Worm (Caenorhabditis elegans) whole organism, L4 larva: ENCODE measurements around the gene K01D12.15.
A peak's percentile ranks its signal among the peaks of the same experiment; 100 is the strongest.

Source experiments
- R02D3.7 ChIP-seq: fragments of 150-350 bp; sonication (generic microtip); optimal IDR thresholded peaks from 3 replicates; lab custom pipeline; 2014; ENCODE audit warnings: missing biosample characterization, missing genetic modification characterization
- T20F7.1 ChIP-seq: fragments of 200-800 bp; sonication (Bioruptor generic); optimal IDR thresholded peaks from 2 replicates; lab custom pipeline; 2018; ENCODE audit warnings: mild to moderate bottlenecking, missing genetic modification characterization, missing compliant biosample characterization
- ZK546.5 ChIP-seq, 2 experiments: sonication (generic microtip); optimal IDR thresholded peaks; 2 replicates each; lab custom pipeline; 2017; ENCODE audit warnings: missing biosample characterization in 2 of 2, missing genetic modification characterization in 2 of 2
- attf-4 ChIP-seq: sonication (generic microtip); optimal IDR thresholded peaks from 3 replicates; lab custom pipeline; 2017; ENCODE audit warnings: missing biosample characterization, missing genetic modification characterization
- ceh-32 ChIP-seq: sonication (generic microtip); optimal IDR thresholded peaks from 2 replicates; lab custom pipeline; 2016; ENCODE audit warnings: mild to moderate bottlenecking, missing genetic modification characterization, missing compliant biosample characterization; ENCODE audit not compliant: poor library complexity
- cey-2 ChIP-seq: sonication (generic microtip); optimal IDR thresholded peaks from 3 replicates; lab custom pipeline; 2017; ENCODE audit warnings: missing genetic modification characterization, mild to moderate bottlenecking, missing compliant biosample characterization, antibody characterized with exemption, borderline replicate concordance; ENCODE audit not compliant: insufficient read depth
- ctbp-1 ChIP-seq: fragments of 200-800 bp; sonication (Bioruptor generic); IDR thresholded peaks from 2 replicates; pipeline ENCODE4 v1.3.6; 2022; ENCODE audit warnings: missing genetic modification reagents, missing genetic modification characterization, missing compliant biosample characterization
- daf-16 ChIP-seq, 3 experiments: sonication (generic microtip); optimal IDR thresholded peaks; 2 replicates each; lab custom pipeline; 2016 to 2017; ENCODE audit warnings: missing genetic modification characterization in 3 of 3, missing genetic modification reagents in 3 of 3, mild to moderate bottlenecking in 2 of 3, missing compliant biosample characterization in 2 of 3, missing biosample characterization in 1 of 3, moderate library complexity in 1 of 3
- daf-19 ChIP-seq: fragments of 200-800 bp; sonication (Bioruptor generic); conservative IDR thresholded peaks from 2 replicates; pipeline ENCODE4 v1.3.6; 2022; ENCODE audit warnings: missing genetic modification characterization, missing compliant biosample characterization
- dmd-6 ChIP-seq: fragments of 200-800 bp; sonication (Bioruptor generic); IDR thresholded peaks from 2 replicates; pipeline ENCODE4 v1.3.6; 2022; ENCODE audit warnings: missing genetic modification reagents, missing genetic modification characterization, missing compliant biosample characterization
- dpl-1 ChIP-seq: fragments of 150-350 bp; optimal IDR thresholded peaks from 2 replicates; lab custom pipeline; 2014; ENCODE audit warnings: missing biosample characterization, missing genetic modification reagents, missing genetic modification characterization
- duxl-1 ChIP-seq: sonication (generic microtip); optimal IDR thresholded peaks from 2 replicates; lab custom pipeline; 2016; ENCODE audit warnings: mild to moderate bottlenecking, missing genetic modification characterization, moderate library complexity, missing compliant biosample characterization; ENCODE audit not compliant: poor library complexity
- dve-1 ChIP-seq: sonication (generic microtip); optimal IDR thresholded peaks from 2 replicates; lab custom pipeline; 2017; ENCODE audit warnings: antibody characterized with exemption, mild to moderate bottlenecking, missing genetic modification characterization, missing compliant biosample characterization; ENCODE audit not compliant: insufficient read depth
- egl-27 ChIP-seq: sonication (generic microtip); optimal IDR thresholded peaks from 3 replicates; lab custom pipeline; 2017; ENCODE audit warnings: missing biosample characterization, missing genetic modification reagents, missing genetic modification characterization
- fos-1 ChIP-seq: fragments of 150-350 bp; optimal IDR thresholded peaks from 2 replicates; lab custom pipeline; 2014; ENCODE audit warnings: missing biosample characterization, missing genetic modification characterization
- lim-7 ChIP-seq: fragments of 200-800 bp; sonication (Bioruptor generic); IDR thresholded peaks from 2 replicates; pipeline ENCODE4 v1.3.6; 2022; ENCODE audit warnings: missing genetic modification characterization, missing compliant biosample characterization
- lin-13 ChIP-seq: fragments of 150-350 bp; optimal IDR thresholded peaks from 2 replicates; lab custom pipeline; 2014; ENCODE audit warnings: missing biosample characterization, missing genetic modification reagents, missing genetic modification characterization
- lin-15B ChIP-seq: fragments of 150-350 bp; sonication (generic microtip); optimal IDR thresholded peaks from 3 replicates; lab custom pipeline; 2014; ENCODE audit warnings: missing biosample characterization, missing genetic modification characterization
- lin-29 ChIP-seq: fragments of 200-800 bp; sonication (Bioruptor generic); IDR thresholded peaks from 2 replicates; pipeline ENCODE4 v1.3.6; 2022; ENCODE audit warnings: missing genetic modification reagents, missing genetic modification characterization, missing compliant biosample characterization
- lsy-2 ChIP-seq, 2 experiments: fragments of 150-350 bp in 1 of 2; sonication (generic microtip) in 1 of 2; optimal IDR thresholded peaks; 2 replicates each; lab custom pipeline; 2014 to 2017; ENCODE audit warnings: missing biosample characterization in 2 of 2, missing genetic modification characterization in 2 of 2
- mep-1 ChIP-seq: fragments of 150-350 bp; sonication (generic microtip); optimal IDR thresholded peaks from 3 replicates; lab custom pipeline; 2014; ENCODE audit warnings: missing biosample characterization, missing genetic modification characterization
- mxl-2 ChIP-seq: fragments of 200-800 bp; sonication (Bioruptor generic); conservative IDR thresholded peaks from 2 replicates; pipeline ENCODE4 v1.3.6; 2022; ENCODE audit warnings: missing genetic modification reagents, missing genetic modification characterization, missing compliant biosample characterization
- nhr-11 ChIP-seq: fragments of 150-350 bp; optimal IDR thresholded peaks from 2 replicates; lab custom pipeline; 2014; ENCODE audit warnings: missing biosample characterization, missing genetic modification characterization
- nhr-28 ChIP-seq: fragments of 150-350 bp; optimal IDR thresholded peaks from 2 replicates; lab custom pipeline; 2014; ENCODE audit warnings: missing biosample characterization, missing genetic modification characterization
- nhr-41 ChIP-seq: fragments of 200-800 bp; sonication (Bioruptor generic); IDR thresholded peaks from 2 replicates; pipeline ENCODE4 v1.3.6; 2022; ENCODE audit warnings: missing genetic modification reagents, missing genetic modification characterization, missing compliant biosample characterization
- nhr-6 ChIP-seq: fragments of 150-350 bp; optimal IDR thresholded peaks from 2 replicates; lab custom pipeline; 2014; ENCODE audit warnings: missing biosample characterization, missing genetic modification characterization
- nhr-76 ChIP-seq: fragments of 150-350 bp; optimal IDR thresholded peaks from 2 replicates; lab custom pipeline; 2014; ENCODE audit warnings: missing biosample characterization, missing genetic modification characterization
- nhr-77 ChIP-seq: fragments of 150-350 bp; optimal IDR thresholded peaks from 2 replicates; lab custom pipeline; 2014; ENCODE audit warnings: missing biosample characterization, missing genetic modification characterization
- pha-4 ChIP-seq, 2 experiments: fragments of 150-350 bp in 1 of 2; fragments of 200-800 bp in 1 of 2; sonication (Bioruptor generic) in 1 of 2; IDR thresholded peaks in 1 of 2; optimal IDR thresholded peaks in 1 of 2; 2 replicates each; pipeline versions ENCODE4 v1.3.6 to Lab custom; 2014 to 2022; ENCODE audit warnings: missing genetic modification characterization in 2 of 2, missing genetic modification reagents in 2 of 2, missing biosample characterization in 1 of 2, missing compliant biosample characterization in 1 of 2
- php-3 ChIP-seq: fragments of 200-800 bp; sonication (Bioruptor generic); IDR thresholded peaks from 2 replicates; pipeline ENCODE4 v1.3.6; 2022; ENCODE audit warnings: missing genetic modification reagents, missing genetic modification characterization, missing compliant biosample characterization
- pqm-1 ChIP-seq: sonication (generic microtip); optimal IDR thresholded peaks from 2 replicates; lab custom pipeline; 2017; ENCODE audit warnings: missing biosample characterization, missing genetic modification characterization
- rbr-2 ChIP-seq: sonication (generic microtip); optimal IDR thresholded peaks from 2 replicates; lab custom pipeline; 2016; ENCODE audit warnings: missing genotype, missing genetic modification characterization, missing compliant biosample characterization
- spr-3 ChIP-seq: fragments of 200-800 bp; sonication (Bioruptor generic); optimal IDR thresholded peaks from 2 replicates; lab custom pipeline; 2018; ENCODE audit warnings: mild to moderate bottlenecking, missing genetic modification characterization, missing compliant biosample characterization
- tag-97 ChIP-seq: fragments of 200-800 bp; sonication (Bioruptor generic); IDR thresholded peaks from 2 replicates; pipeline ENCODE4 v1.3.6; 2022; ENCODE audit warnings: missing genetic modification characterization, missing compliant biosample characterization
- tra-1 ChIP-seq: fragments of 200-800 bp; sonication (Bioruptor generic); IDR thresholded peaks from 2 replicates; pipeline ENCODE4 v1.3.6; 2022; ENCODE audit warnings: missing genetic modification reagents, missing genetic modification characterization, missing compliant biosample characterization
- unc-39 ChIP-seq: sonication (generic microtip); optimal IDR thresholded peaks from 2 replicates; lab custom pipeline; 2017; ENCODE audit warnings: missing biosample characterization, missing genetic modification characterization
- zag-1 ChIP-seq: fragments of 150-350 bp; optimal IDR thresholded peaks from 2 replicates; lab custom pipeline; 2014; ENCODE audit warnings: missing biosample characterization, missing genetic modification characterization
- zfp-2 ChIP-seq: sonication (generic microtip); optimal IDR thresholded peaks from 2 replicates; lab custom pipeline; 2016; ENCODE audit warnings: mild to moderate bottlenecking, missing genetic modification characterization, missing compliant biosample characterization
- zip-11 ChIP-seq: fragments of 200-800 bp; sonication (Bioruptor generic); IDR thresholded peaks from 2 replicates; pipeline ENCODE4 v1.3.6; 2022; ENCODE audit warnings: missing genetic modification characterization, missing compliant biosample characterization
- ztf-7 ChIP-seq: fragments of 150-350 bp; optimal IDR thresholded peaks from 2 replicates; lab custom pipeline; 2014; ENCODE audit warnings: missing biosample characterization, missing genetic modification characterization

The K01D12.15 gene

DNA sequence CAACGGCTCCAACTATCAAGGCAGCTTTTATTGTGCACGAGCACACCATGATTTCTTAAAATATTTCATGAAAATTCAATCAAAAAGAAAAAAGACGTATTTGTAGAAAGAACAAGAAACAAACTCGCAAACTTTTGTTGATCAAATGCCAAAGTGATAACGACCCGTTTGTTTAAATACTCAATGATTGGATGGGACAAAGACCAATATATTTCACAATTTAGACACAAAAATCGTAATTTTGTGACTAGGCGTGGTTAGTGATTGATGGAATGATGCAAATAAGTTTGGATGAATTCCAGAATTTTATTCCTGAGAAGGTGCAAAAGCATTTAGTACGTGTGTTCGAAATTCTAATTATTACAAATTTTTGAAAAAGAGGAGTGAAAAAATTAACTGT, 29.4 kb downstream of the K01D12.15 start, which contains the start of gene cdr-2:
Gene cdr-2 (minus strand): TSS at position 54 of the 400 bp plus-strand sequence.
- no peak for TF ChIP-seq unc-39
- TF ChIP-seq cey-2 (tag; lab: Kevin White, UChicago) = no peak
- peak; percentile 61 for TF ChIP-seq pqm-1
- no peak for TF ChIP-seq fos-1 (tag; lab: Kevin White, UChicago)
- no peak for TF ChIP-seq lin-15B (tag; lab: Kevin White, UChicago)
- TF ChIP-seq lin-13 (GFP tag; lab: Kevin White, UChicago) = no peak
- no peak for TF ChIP-seq lin-29 (GFP tag; lab: Robert Waterston, UW)
- no peak for TF ChIP-seq daf-19 (GFP tag; lab: Robert Waterston, UW)
- no peak for TF ChIP-seq zfp-2 (tag; lab: Kevin White, UChicago)
- no peak for TF ChIP-seq php-3 (GFP tag; lab: Robert Waterston, UW)
- TF ChIP-seq lsy-2 (tag; optimal IDR thresholded peaks at IDR 0.05; lab: Kevin White, UChicago) = no peak
- peak; percentile 70 for TF ChIP-seq nhr-28 (tag; lab: Kevin White, UChicago)
- TF ChIP-seq dve-1 = peak; percentile 47
- no peak for TF ChIP-seq mep-1 (tag; lab: Kevin White, UChicago)
- no peak for TF ChIP-seq T20F7.1 (GFP tag; lab: Kevin White, UChicago)
- TF ChIP-seq nhr-6 (tag; lab: Kevin White, UChicago) = no peak
- no peak for TF ChIP-seq pha-4 (GFP tag; IDR thresholded peaks at IDR 0.05; lab: Robert Waterston, UW)
- no peak for TF ChIP-seq pha-4 (tag; optimal IDR thresholded peaks at IDR 0.05; lab: Kevin White, UChicago)
- TF ChIP-seq egl-27 = no peak
- TF ChIP-seq nhr-76 (tag; lab: Kevin White, UChicago) = no peak
- TF ChIP-seq spr-3 (GFP tag; lab: Kevin White, UChicago) = no peak
- TF ChIP-seq R02D3.7 (tag; lab: Kevin White, UChicago) = no peak
- no peak for TF ChIP-seq zag-1 (tag; lab: Kevin White, UChicago)
- no peak for TF ChIP-seq zip-11
- TF ChIP-seq tag-97 (GFP tag; lab: Robert Waterston, UW) = no peak
- no peak for TF ChIP-seq dpl-1 (GFP tag; lab: Kevin White, UChicago)
- TF ChIP-seq dmd-6 (GFP tag; lab: Robert Waterston, UW) = peak; percentile 77
- TF ChIP-seq attf-4 (tag; lab: Kevin White, UChicago) = no peak
- TF ChIP-seq tra-1 (GFP tag; lab: Robert Waterston, UW) = no peak
- TF ChIP-seq rbr-2 = no peak
- peak; percentile 23 for TF ChIP-seq nhr-77 (tag; lab: Kevin White, UChicago)
- no peak for TF ChIP-seq mxl-2
- TF ChIP-seq ctbp-1 = no peak
- no peak for TF ChIP-seq nhr-11 (tag; lab: Kevin White, UChicago)
- TF ChIP-seq ZK546.5 (tag; optimal IDR thresholded peaks at IDR 0.05; lab: Kevin White, UChicago) = no peak
- TF ChIP-seq ztf-7 (tag; lab: Kevin White, UChicago) = no peak
- no peak for TF ChIP-seq daf-16 (GFP tag; optimal IDR thresholded peaks at IDR 0.05; lab: Kevin White, UChicago)
- TF ChIP-seq daf-16 (tag; optimal IDR thresholded peaks at IDR 0.05; lab: Kevin White, UChicago) = peak; percentile 63
- TF ChIP-seq nhr-41 (GFP tag; lab: Robert Waterston, UW) = no peak
- TF ChIP-seq lim-7 (GFP tag; lab: Robert Waterston, UW) = no peak

DNA sequence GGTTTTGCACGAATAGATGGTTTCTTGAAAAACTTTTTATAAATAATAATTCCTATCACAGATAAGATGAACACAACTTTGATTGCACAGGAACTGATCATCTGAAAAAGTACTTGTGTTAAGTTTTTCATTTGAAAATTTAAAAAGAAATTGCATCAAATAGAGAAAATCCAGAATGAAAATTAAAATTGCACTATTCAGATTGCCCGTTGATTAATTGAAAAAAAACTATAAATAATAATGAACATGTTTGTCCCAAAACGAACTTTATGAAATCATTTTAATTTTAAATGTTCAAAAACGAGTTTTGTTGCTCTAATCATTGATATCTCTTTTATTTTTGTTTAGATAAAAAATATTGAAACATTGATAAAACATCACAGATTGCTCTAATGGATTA, 31.0 kb downstream of the K01D12.15 start, which contains the start of gene cdr-3:
Gene cdr-3 (minus strand): TSS at position 101 of the 400 bp plus-strand sequence.
- TF ChIP-seq duxl-1 (tag; lab: Kevin White, UChicago) = no peak
- TF ChIP-seq mxl-2 = no peak
- TF ChIP-seq ceh-32 (tag; lab: Kevin White, UChicago) = no peak
